Worm (Caenorhabditis elegans) whole organism, mixed stage, embryonic: ENCODE measurements around the gene sra-33.

Experiments used
- bed-3 ChIP-seq: fragments of 200-800 bp; sonication (Bioruptor generic); optimal IDR thresholded peaks from 3 replicates; lab custom pipeline; 2018; ENCODE audit warnings: mild to moderate bottlenecking, missing genetic modification characterization, moderate library complexity, missing compliant biosample characterization
- ceh-39 ChIP-seq: fragments of 150-350 bp; optimal IDR thresholded peaks from 2 replicates; lab custom pipeline; 2014; ENCODE audit warnings: missing biosample characterization, missing genetic modification characterization
- ceh-83 ChIP-seq: fragments of 200-800 bp; sonication (Bioruptor generic); optimal IDR thresholded peaks from 2 replicates; lab custom pipeline; 2018; ENCODE audit warnings: mild to moderate bottlenecking, missing genetic modification characterization, missing compliant biosample characterization
- drap-1 ChIP-seq: fragments of 200-800 bp; sonication (Bioruptor generic); optimal IDR thresholded peaks from 3 replicates; lab custom pipeline; 2018; ENCODE audit warnings: mild to moderate bottlenecking, missing genetic modification characterization, missing compliant biosample characterization
- flh-1 ChIP-seq: fragments of 200-800 bp; sonication (Bioruptor generic); optimal IDR thresholded peaks from 2 replicates; lab custom pipeline; 2018; ENCODE audit warnings: mild to moderate bottlenecking, missing genetic modification characterization, moderate library complexity, missing compliant biosample characterization
- ham-2 ChIP-seq: fragments of 200-800 bp; sonication (Bioruptor generic); optimal IDR thresholded peaks from 2 replicates; lab custom pipeline; 2018; ENCODE audit warnings: mild to moderate bottlenecking, missing genetic modification characterization, missing compliant biosample characterization
- hlh-1 ChIP-seq: fragments of 150-350 bp; optimal IDR thresholded peaks from 2 replicates; lab custom pipeline; 2014; ENCODE audit warnings: missing biosample characterization, missing genetic modification reagents, missing genetic modification characterization
- mls-2 ChIP-seq: sonication (generic microtip); optimal IDR thresholded peaks from 2 replicates; lab custom pipeline; 2016; ENCODE audit warnings: mild to moderate bottlenecking, missing genetic modification characterization, moderate library complexity, missing compliant biosample characterization
- pha-4 ChIP-seq: fragments of 150-350 bp; optimal IDR thresholded peaks from 2 replicates; lab custom pipeline; 2018; ENCODE audit warnings: missing biosample characterization, missing genetic modification reagents, missing genetic modification characterization
- sptf-1 ChIP-seq: sonication (generic microtip); optimal IDR thresholded peaks from 2 replicates; lab custom pipeline; 2017; ENCODE audit warnings: mild to moderate bottlenecking, missing genetic modification characterization, moderate library complexity, missing compliant biosample characterization
- tbx-8 ChIP-seq: fragments of 200-800 bp; sonication (Bioruptor generic); optimal IDR thresholded peaks from 2 replicates; lab custom pipeline; 2018; ENCODE audit warnings: mild to moderate bottlenecking, missing genetic modification characterization, moderate library complexity, missing compliant biosample characterization

The sra-33 gene

DNA sequence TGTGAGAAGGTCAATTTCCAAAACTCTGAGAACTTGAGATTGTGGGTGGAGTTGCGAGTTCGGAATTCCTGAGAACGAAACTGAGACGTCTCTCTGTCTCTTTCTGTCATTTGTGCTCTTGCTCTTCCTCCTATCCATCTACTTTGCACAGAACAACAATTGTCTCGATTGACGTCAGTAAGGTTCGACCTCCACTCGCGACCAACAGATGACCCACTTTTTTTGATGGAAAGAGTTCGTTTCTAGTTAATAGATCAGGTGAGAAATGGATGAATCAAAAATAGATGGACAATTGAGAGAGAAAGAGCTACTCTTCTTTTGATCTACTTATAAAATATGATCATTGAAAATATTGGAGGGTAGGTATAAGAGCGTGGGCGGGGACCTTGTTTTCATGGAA, 42.5 kb downstream of the sra-33 start:
- TF ChIP-seq hlh-1 (tag; lab: Kevin White, UChicago) (peak; percentile 87), ham-2 (GFP tag; lab: Kevin White, UChicago) (no peak), sptf-1 (no peak)
- TF ChIP-seq, all 35 proteins: peak for 1

DNA sequence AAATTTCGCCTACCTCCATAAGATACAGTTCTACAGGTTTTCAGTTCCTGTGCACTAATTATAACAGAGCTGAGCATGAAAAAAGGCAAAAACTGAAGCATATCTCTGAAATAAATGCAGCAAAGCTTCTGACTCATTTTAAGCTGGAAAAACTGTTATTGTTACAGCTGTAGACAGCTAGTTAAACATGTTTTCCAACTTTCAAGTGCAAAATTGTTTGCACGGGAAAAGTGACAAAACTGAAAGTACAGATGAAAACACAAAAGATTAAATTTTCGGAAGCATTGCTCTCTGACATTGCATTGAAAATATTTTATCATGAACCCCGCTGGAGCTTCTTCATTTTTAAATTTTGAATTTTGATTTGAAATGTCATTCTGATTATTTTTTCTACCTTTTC, 46.3 kb downstream of the sra-33 start, which contains the start of gene T05C1.5:
Gene T05C1.5, minus strand, starts transcription at position 101 of the 400 bp plus-strand sequence.
- no peak for TF ChIP-seq bed-3 (GFP tag; lab: Kevin White, UChicago)
- TF ChIP-seq tbx-8 (GFP tag; lab: Kevin White, UChicago) = no peak
- TF ChIP-seq ceh-83 (GFP tag; lab: Kevin White, UChicago) = no peak

DNA sequence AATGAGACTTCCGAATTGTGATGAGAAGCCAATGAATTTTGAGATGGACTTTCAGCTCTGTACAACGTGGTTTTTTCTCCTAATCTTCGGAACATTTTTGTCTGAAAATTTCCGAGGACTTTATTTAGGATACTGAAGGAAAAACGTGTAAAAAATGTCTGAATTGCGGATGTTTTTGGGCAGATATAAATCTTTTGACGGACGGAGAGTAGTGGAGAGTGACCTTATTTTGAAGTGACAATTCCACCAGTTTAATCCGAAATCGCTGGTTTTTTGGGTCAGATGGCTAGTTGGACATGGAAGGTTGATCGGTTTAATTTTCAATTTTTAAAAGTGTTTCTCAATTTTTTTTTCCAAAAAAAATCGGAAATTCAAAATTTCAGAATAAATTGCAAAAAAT, 47.8 kb downstream of the sra-33 start, which contains the start of gene T05C1.3:
Gene T05C1.3, minus strand, starts transcription at position 101 of the 400 bp plus-strand sequence.
- TF ChIP-seq flh-1 (GFP tag; lab: Kevin White, UChicago) (no peak), pha-4 (tag; lab: Kevin White, UChicago) (no peak), mls-2 (tag; lab: Kevin White, UChicago) (no peak), drap-1 (GFP tag; lab: Kevin White, UChicago) (no peak), ceh-39 (tag; lab: Kevin White, UChicago) (no peak)
- TF ChIP-seq, all 35 proteins: peak for 0
